Fruit fly (Drosophila melanogaster): ENCODE results near the gene CG14435.
A peak's percentile ranks its signal among the peaks of the same experiment; 100 is the strongest.

The CG14435 gene

DNA sequence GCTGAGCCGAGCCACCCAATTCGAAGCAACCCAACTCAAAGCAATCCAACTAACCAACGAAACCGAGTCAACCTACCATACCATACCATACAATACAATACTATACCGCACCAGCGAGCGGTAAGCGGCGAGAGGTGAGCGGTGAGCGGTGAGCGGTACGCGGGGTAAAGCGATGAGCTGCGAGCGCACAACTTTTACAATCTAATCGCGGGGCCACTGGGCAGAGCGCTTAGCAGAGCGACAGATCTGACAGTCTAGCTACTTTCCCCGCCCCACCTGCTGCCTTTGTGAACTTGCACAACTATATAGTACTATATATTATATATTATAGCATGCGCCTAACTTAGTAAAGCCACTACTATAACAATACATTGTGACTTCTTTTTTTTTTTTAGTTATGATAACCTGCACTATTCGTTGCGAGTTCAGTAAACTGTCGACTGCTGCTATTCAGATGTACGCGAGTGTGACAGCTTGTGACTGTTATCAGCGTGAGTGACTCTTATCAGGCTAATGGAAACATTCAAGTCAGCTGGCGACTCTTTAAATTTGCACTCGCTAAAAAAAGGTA lies 42.9 kb downstream of the CG14435 start (continued):
- no peak for TF ChIP-seq CG34224 (GFP tag; IDR thresholded peaks at IDR 0.05; ENCODE audit: partially characterized antibody)
- TF ChIP-seq BEAF-32 (GFP tag; optimal IDR thresholded peaks at IDR 0.05): no peak
- TF ChIP-seq trem (tag; optimal IDR thresholded peaks at IDR 0.05): no peak
- no peak for TF ChIP-seq klu (GFP tag; IDR thresholded peaks at IDR 0.05)
- TF ChIP-seq CG1529 (GFP tag; optimal IDR thresholded peaks at IDR 0.05): no peak
- peak; percentile 37 for TF ChIP-seq CG13424 (tag; optimal IDR thresholded peaks at IDR 0.05)
- peak; percentile 62 for TF ChIP-seq CG12391 (tag; optimal IDR thresholded peaks at IDR 0.05)
- no peak for TF ChIP-seq CG3065 (GFP tag; optimal IDR thresholded peaks at IDR 0.05)
- TF ChIP-seq CG4820 (GFP tag; optimal IDR thresholded peaks at IDR 0.05): peak; percentile 6
- peak; percentile 41 for TF ChIP-seq CG2712 (tag; optimal IDR thresholded peaks at IDR 0.05)
- TF ChIP-seq CG11723 (GFP tag; optimal IDR thresholded peaks at IDR 0.05): no peak
- TF ChIP-seq da (GFP tag; optimal IDR thresholded peaks at IDR 0.05): no peak
- TF ChIP-seq Myb (GFP tag; optimal IDR thresholded peaks at IDR 0.05): no peak
- TF ChIP-seq ap (GFP tag; IDR thresholded peaks at IDR 0.05): no peak
- no peak for TF ChIP-seq HmgD (GFP tag; optimal IDR thresholded peaks at IDR 0.05)
- TF ChIP-seq pnt (GFP tag; optimal IDR thresholded peaks at IDR 0.05): no peak
- TF ChIP-seq aop (GFP tag; IDR thresholded peaks at IDR 0.05): no peak
- peak; percentile 28 for TF ChIP-seq gcm (GFP tag; optimal IDR thresholded peaks at IDR 0.05)
- no peak for TF ChIP-seq Dp (GFP tag; optimal IDR thresholded peaks at IDR 0.05)
- peak; percentile 44 for TF ChIP-seq CG7556 (GFP tag; optimal IDR thresholded peaks at IDR 0.05)
- no peak for TF ChIP-seq CG3726 (GFP tag; IDR thresholded peaks at IDR 0.05)
- TF ChIP-seq CG6765 (GFP tag; optimal IDR thresholded peaks at IDR 0.05): no peak
- TF ChIP-seq CG12769 (tag; optimal IDR thresholded peaks at IDR 0.05): peak; percentile 58
- no peak for TF ChIP-seq CG12744 (GFP tag; optimal IDR thresholded peaks at IDR 0.05)
- TF ChIP-seq ftz-f1 (GFP tag; optimal IDR thresholded peaks at IDR 0.05): peak; percentile 36
- no peak for TF ChIP-seq mam (GFP tag; optimal IDR thresholded peaks at IDR 0.05)
- TF ChIP-seq Doc2 (GFP tag; IDR thresholded peaks at IDR 0.05): no peak
- TF ChIP-seq ewg (GFP tag; optimal IDR thresholded peaks at IDR 0.05): no peak
- TF ChIP-seq pros (GFP tag; optimal IDR thresholded peaks at IDR 0.05): no peak
- TF ChIP-seq CG7357 (GFP tag; IDR thresholded peaks at IDR 0.05): no peak
- no peak for TF ChIP-seq CG8944 (GFP tag; optimal IDR thresholded peaks at IDR 0.05)
- TF ChIP-seq pita (GFP tag; optimal IDR thresholded peaks at IDR 0.05): no peak
- peak; percentile 7 for TF ChIP-seq caup (GFP tag; optimal IDR thresholded peaks at IDR 0.05; ENCODE audit: severe bottlenecking)
- TF ChIP-seq Atf6 (GFP tag; IDR thresholded peaks at IDR 0.05): peak; percentile 60; the same call in 1 of the 2 replicates
- TF ChIP-seq pzg (GFP tag; optimal IDR thresholded peaks at IDR 0.05): peak; percentile 6
- TF ChIP-seq Mrtf (GFP tag; IDR thresholded peaks at IDR 0.05): 0 out of 3 replicates have a peak, but pooled peaks have one; percentile 26
- TF ChIP-seq CG31388 (GFP tag; optimal IDR thresholded peaks at IDR 0.05): no peak
- TF ChIP-seq zfh2 (GFP tag; optimal IDR thresholded peaks at IDR 0.05): no peak
- TF ChIP-seq CG16863 (GFP tag; optimal IDR thresholded peaks at IDR 0.05): no peak
- no peak for TF ChIP-seq her (GFP tag; optimal IDR thresholded peaks at IDR 0.05)
- TF ChIP-seq Hand (GFP tag; optimal IDR thresholded peaks at IDR 0.05): no peak
- no peak for TF ChIP-seq Opbp (GFP tag; IDR thresholded peaks at IDR 0.05; ENCODE audit: partially characterized antibody)
- TF ChIP-seq Dad (GFP tag; optimal IDR thresholded peaks at IDR 0.05): no peak
- peak; percentile 25 for TF ChIP-seq CG15269 (tag; optimal IDR thresholded peaks at IDR 0.05)
- TF ChIP-seq CG43689 (GFP tag; IDR thresholded peaks at IDR 0.05): no peak
- no peak for TF ChIP-seq CG17829 (tag; optimal IDR thresholded peaks at IDR 0.05)
- TF ChIP-seq Dll (GFP tag; IDR thresholded peaks at IDR 0.05; ENCODE audit: partially characterized antibody): no peak; the same call in 3 of the 4 replicates
- no peak for TF ChIP-seq CG9817 (tag; optimal IDR thresholded peaks at IDR 0.05)
- no peak for TF ChIP-seq tin (GFP tag; optimal IDR thresholded peaks at IDR 0.05)
- TF ChIP-seq tna (GFP tag; IDR thresholded peaks at IDR 0.05; ENCODE audit: partially characterized antibody): no peak

Data from whole organism, embryonic.